Fruit fly (Drosophila melanogaster) whole organism, wandering third instar larva: ENCODE results near the gene trbl.

Source experiments
- HLH106 ChIP-seq: fragments of 200-800 bp; optimal IDR thresholded peaks from 3 replicates; lab custom pipeline; 2019; ENCODE audit warnings: missing biosample characterization, mild to moderate bottlenecking, missing genetic modification characterization, moderate library complexity
- foxo ChIP-seq, 2 experiments: fragments of 200-800 bp; sonication (Bioruptor generic); optimal IDR thresholded peaks; 2 replicates in 1 of 2; 3 replicates in 1 of 2; lab custom pipeline; 2016 to 2017; ENCODE audit warnings: missing biosample characterization in 2 of 2, missing genetic modification characterization in 2 of 2

dm6 chr3L:20442674-20443313 is 41.4 kb upstream of the trbl start:
- TF ChIP-seq foxo (GFP tag; optimal IDR thresholded peaks at IDR 0.05; lab: Kevin White, UChicago) (no peak), HLH106 (tag; lab: Kevin White, UChicago) (no peak)
